Fruit fly (Drosophila melanogaster): Measurements from ENCODE around the gene CG34166.

- TF ChIP-seq Crg-1 (GFP tag; optimal IDR thresholded peaks at IDR 0.05) (no peak), CG14711 (tag; optimal IDR thresholded peaks at IDR 0.05) (no peak), CG7101 (tag; optimal IDR thresholded peaks at IDR 0.05) (no peak), CG12768 (GFP tag; optimal IDR thresholded peaks at IDR 0.05) (no peak), CG33017 (tag; optimal IDR thresholded peaks at IDR 0.05) (no peak)
Measured at dm6 chr2L:14693620-14694019, 49.4 kb upstream of the CG34166 start.
